Worm (Caenorhabditis elegans) whole organism, mixed stage, embryonic: ENCODE data around the gene gly-11.

Experiments used
- ceh-83 ChIP-seq: fragments of 200-800 bp; sonication (Bioruptor generic); optimal IDR thresholded peaks from 2 replicates; lab custom pipeline; 2018; ENCODE audit warnings: mild to moderate bottlenecking, missing genetic modification characterization, missing compliant biosample characterization
- ces-1 ChIP-seq: fragments of 150-350 bp; optimal IDR thresholded peaks from 2 replicates; lab custom pipeline; 2014; ENCODE audit warnings: missing biosample characterization, missing genetic modification reagents, missing genetic modification characterization
- lin-13 ChIP-seq: fragments of 150-350 bp; optimal IDR thresholded peaks from 2 replicates; lab custom pipeline; 2014; ENCODE audit warnings: missing biosample characterization, missing genetic modification characterization
- lsy-2 ChIP-seq: fragments of 150-350 bp; optimal IDR thresholded peaks from 2 replicates; lab custom pipeline; 2014; ENCODE audit warnings: missing biosample characterization, missing genetic modification characterization
- nhr-12 ChIP-seq: fragments of 150-350 bp; optimal IDR thresholded peaks from 2 replicates; lab custom pipeline; 2014; ENCODE audit warnings: missing biosample characterization, missing genetic modification characterization
- nhr-2 ChIP-seq: fragments of 150-350 bp; optimal IDR thresholded peaks from 2 replicates; lab custom pipeline; 2014; ENCODE audit warnings: missing biosample characterization, missing genetic modification characterization
- nhr-28 ChIP-seq: fragments of 150-350 bp; optimal IDR thresholded peaks from 2 replicates; lab custom pipeline; 2014; ENCODE audit warnings: missing biosample characterization, missing genetic modification characterization
- pha-4 ChIP-seq: fragments of 150-350 bp; optimal IDR thresholded peaks from 2 replicates; lab custom pipeline; 2018; ENCODE audit warnings: missing biosample characterization, missing genetic modification reagents, missing genetic modification characterization
- snpc-4 ChIP-seq: fragments of 150-350 bp; optimal IDR thresholded peaks from 2 replicates; lab custom pipeline; 2014; ENCODE audit warnings: missing biosample characterization, missing genetic modification characterization
- unc-39 ChIP-seq: fragments of 150-350 bp; optimal IDR thresholded peaks from 2 replicates; lab custom pipeline; 2014; ENCODE audit warnings: missing biosample characterization, missing genetic modification characterization
- zip-8 ChIP-seq: fragments of 150-350 bp; optimal IDR thresholded peaks from 2 replicates; lab custom pipeline; 2014; ENCODE audit warnings: missing biosample characterization, missing genetic modification characterization

- TF ChIP-seq zip-8: no peak
- TF ChIP-seq nhr-28 (tag; lab: Kevin White, UChicago): no peak
- no peak for TF ChIP-seq ces-1 (GFP tag; lab: Kevin White, UChicago)
- TF ChIP-seq snpc-4: no peak
- no peak for TF ChIP-seq nhr-2 (tag; lab: Kevin White, UChicago)
- TF ChIP-seq unc-39 (tag; lab: Kevin White, UChicago): no peak
- TF ChIP-seq pha-4: no peak
- no peak for TF ChIP-seq lin-13 (tag; lab: Kevin White, UChicago)
- no peak for TF ChIP-seq ceh-83 (GFP tag; lab: Kevin White, UChicago)
- no peak for TF ChIP-seq nhr-12 (tag; lab: Kevin White, UChicago)
- no peak for TF ChIP-seq lsy-2
Measured at ce11 chrIII:12194190-12194589, 17.1 kb upstream of the gly-11 start, which contains the start of gene Y75B8A.44.
